Worm (Caenorhabditis elegans): ENCODE measurements around the gene srh-31.

- TF ChIP-seq ahr-1 (tag; optimal IDR thresholded peaks at IDR 0.05), result no peak
- TF ChIP-seq pag-3 (tag; optimal IDR thresholded peaks at IDR 0.05; ENCODE audit: borderline replicate concordance), result no peak
- TF ChIP-seq mec-3 (tag; optimal IDR thresholded peaks at IDR 0.05; ENCODE audit: borderline replicate concordance), result no peak
- no peak for TF ChIP-seq dmd-4 (tag; optimal IDR thresholded peaks at IDR 0.05; ENCODE audit: borderline replicate concordance)
- TF ChIP-seq sox-4 (tag; optimal IDR thresholded peaks at IDR 0.05), result no peak
- no peak for TF ChIP-seq pat-9 (tag; optimal IDR thresholded peaks at IDR 0.05)
- no peak for TF ChIP-seq pqm-1 (tag; optimal IDR thresholded peaks at IDR 0.05)
- no peak for TF ChIP-seq ttx-3 (tag; optimal IDR thresholded peaks at IDR 0.05)
- no peak for TF ChIP-seq ama-1 (optimal IDR thresholded peaks at IDR 0.05)
- TF ChIP-seq npax-4 (tag; optimal IDR thresholded peaks at IDR 0.05), result no peak
- TF ChIP-seq tbx-2 (tag; optimal IDR thresholded peaks at IDR 0.05), result no peak
Measured at ce11 chrV:17673343-17673742, 33.8 kb upstream of the srh-31 start, which contains the start of gene str-93.

All from whole organism, late embryonic.